Worm (Caenorhabditis elegans) whole organism, mixed stage, embryonic: Measurements from ENCODE around the gene trf-1.

Source experiments
- bed-3 ChIP-seq: fragments of 200-800 bp; sonication (Bioruptor generic); optimal IDR thresholded peaks from 3 replicates; lab custom pipeline; 2018; ENCODE audit warnings: mild to moderate bottlenecking, missing genetic modification characterization, moderate library complexity, missing compliant biosample characterization
- ces-1 ChIP-seq: fragments of 150-350 bp; optimal IDR thresholded peaks from 2 replicates; lab custom pipeline; 2014; ENCODE audit warnings: missing biosample characterization, missing genetic modification reagents, missing genetic modification characterization
- flh-1 ChIP-seq: fragments of 200-800 bp; sonication (Bioruptor generic); optimal IDR thresholded peaks from 2 replicates; lab custom pipeline; 2018; ENCODE audit warnings: mild to moderate bottlenecking, missing genetic modification characterization, moderate library complexity, missing compliant biosample characterization
- lin-13 ChIP-seq: fragments of 150-350 bp; optimal IDR thresholded peaks from 2 replicates; lab custom pipeline; 2014; ENCODE audit warnings: missing biosample characterization, missing genetic modification characterization
- lsy-2 ChIP-seq: fragments of 150-350 bp; optimal IDR thresholded peaks from 2 replicates; lab custom pipeline; 2014; ENCODE audit warnings: missing biosample characterization, missing genetic modification characterization
- mab-5 ChIP-seq: fragments of 150-350 bp; optimal IDR thresholded peaks from 2 replicates; lab custom pipeline; 2014; ENCODE audit warnings: missing biosample characterization, missing genetic modification characterization
- nhr-28 ChIP-seq: fragments of 150-350 bp; optimal IDR thresholded peaks from 2 replicates; lab custom pipeline; 2014; ENCODE audit warnings: missing biosample characterization, missing genetic modification characterization
- nhr-76 ChIP-seq: sonication (generic microtip); optimal IDR thresholded peaks from 2 replicates; lab custom pipeline; 2017; ENCODE audit warnings: missing biosample characterization, missing genetic modification characterization
- pha-4 ChIP-seq: fragments of 150-350 bp; optimal IDR thresholded peaks from 2 replicates; lab custom pipeline; 2018; ENCODE audit warnings: missing biosample characterization, missing genetic modification reagents, missing genetic modification characterization
- sem-2 ChIP-seq: fragments of 200-800 bp; sonication (Bioruptor generic); optimal IDR thresholded peaks from 2 replicates; lab custom pipeline; 2018; ENCODE audit warnings: mild to moderate bottlenecking, missing genetic modification characterization, missing compliant biosample characterization
- snpc-4 ChIP-seq: fragments of 150-350 bp; optimal IDR thresholded peaks from 2 replicates; lab custom pipeline; 2014; ENCODE audit warnings: missing biosample characterization, missing genetic modification characterization
- unc-39 ChIP-seq: fragments of 150-350 bp; optimal IDR thresholded peaks from 2 replicates; lab custom pipeline; 2014; ENCODE audit warnings: missing biosample characterization, missing genetic modification characterization
- unc-62 ChIP-seq: fragments of 150-350 bp; optimal IDR thresholded peaks from 2 replicates; lab custom pipeline; 2014; ENCODE audit warnings: missing biosample characterization, missing genetic modification reagents, missing genetic modification characterization
- zip-8 ChIP-seq: fragments of 150-350 bp; optimal IDR thresholded peaks from 2 replicates; lab custom pipeline; 2014; ENCODE audit warnings: missing biosample characterization, missing genetic modification characterization

ce11 chrIII:13405504-13405903 is 24.8 kb upstream of the trf-1 start, which contains the start of gene nas-1:
- TF ChIP-seq unc-62 (GFP tag; lab: Kevin White, UChicago) (no peak), nhr-28 (no peak), unc-39 (no peak), lsy-2 (tag; lab: Kevin White, UChicago) (no peak), mab-5 (tag; lab: Kevin White, UChicago) (no peak), flh-1 (GFP tag; lab: Kevin White, UChicago) (no peak), bed-3 (GFP tag; lab: Kevin White, UChicago) (no peak), nhr-76 (tag; lab: Kevin White, UChicago) (no peak), lin-13 (no peak), pha-4 (no peak), ces-1 (GFP tag; lab: Kevin White, UChicago) (no peak), sem-2 (GFP tag; lab: Kevin White, UChicago) (no peak), snpc-4 (tag; lab: Kevin White, UChicago) (no peak), zip-8 (tag; lab: Kevin White, UChicago) (no peak)
